Fruit fly (Drosophila melanogaster) whole organism, embryonic: ENCODE results near the gene Ctr9.
A peak's percentile ranks its signal among the peaks of the same experiment; 100 is the strongest.

Experiments used
- Aef1 ChIP-seq: fragments of 200-800 bp; sonication (Bioruptor generic); IDR thresholded peaks from 3 replicates; pipeline ENCODE4 v1.3.6; 2022; ENCODE audit warnings: missing biosample characterization, missing genetic modification characterization
- Atf-2 ChIP-seq: fragments of 200-800 bp; sonication (Bioruptor generic); optimal IDR thresholded peaks from 2 replicates; lab custom pipeline; 2016; ENCODE audit warnings: missing biosample characterization, missing genetic modification characterization
- BtbVII ChIP-seq: fragments of 200-800 bp; sonication (Bioruptor generic); optimal IDR thresholded peaks from 3 replicates; lab custom pipeline; 2017; ENCODE audit warnings: missing biosample characterization, mild to moderate bottlenecking, missing genetic modification characterization
- CG11085 ChIP-seq: fragments of 200-800 bp; sonication (Bioruptor generic); IDR thresholded peaks from 2 replicates; pipeline ENCODE4 v1.3.6; 2022; ENCODE audit warnings: missing biosample characterization, missing genetic modification characterization
- CG11398 ChIP-seq: fragments of 200-800 bp; sonication (Bioruptor generic); optimal IDR thresholded peaks from 2 replicates; lab custom pipeline; 2016; ENCODE audit warnings: missing biosample characterization, missing genetic modification characterization
- CG13624 ChIP-seq: fragments of 200-800 bp; sonication (Bioruptor generic); optimal IDR thresholded peaks from 2 replicates; lab custom pipeline; 2016; ENCODE audit warnings: missing biosample characterization, missing genetic modification characterization
- CG14441 ChIP-seq: fragments of 200-800 bp; sonication (Bioruptor generic); IDR thresholded peaks from 2 replicates; pipeline ENCODE4 v1.3.6; 2022; ENCODE audit warnings: missing biosample characterization, missing genetic modification characterization
- CG15479 ChIP-seq: fragments of 200-800 bp; sonication (Bioruptor generic); optimal IDR thresholded peaks from 3 replicates; lab custom pipeline; 2019; ENCODE audit warnings: missing biosample characterization, mild to moderate bottlenecking, missing genetic modification characterization, moderate library complexity
- CG15696 ChIP-seq: fragments of 200-800 bp; sonication (Bioruptor generic); optimal IDR thresholded peaks from 2 replicates; lab custom pipeline; 2019; ENCODE audit warnings: missing biosample characterization, mild to moderate bottlenecking, missing genetic modification characterization, moderate library complexity
- CG18262 ChIP-seq: fragments of 200-800 bp; optimal IDR thresholded peaks from 3 replicates; lab custom pipeline; 2019; ENCODE audit warnings: missing biosample characterization, mild to moderate bottlenecking, missing genetic modification characterization, moderate library complexity
- CG18476 ChIP-seq: fragments of 200-800 bp; sonication (Bioruptor generic); optimal IDR thresholded peaks from 2 replicates; lab custom pipeline; 2016; ENCODE audit warnings: missing biosample characterization, mild to moderate bottlenecking, missing genetic modification characterization
- CG18599 ChIP-seq: fragments of 200-800 bp; sonication (Bioruptor generic); optimal IDR thresholded peaks from 3 replicates; lab custom pipeline; 2017; ENCODE audit warnings: missing biosample characterization, missing genetic modification characterization, mild to moderate bottlenecking, moderate library complexity, missing genetic modification reagents
- CG2875 ChIP-seq: fragments of 200-800 bp; sonication (Bioruptor generic); optimal IDR thresholded peaks from 2 replicates; lab custom pipeline; 2017; ENCODE audit warnings: missing biosample characterization, mild to moderate bottlenecking, missing genetic modification characterization, missing genetic modification reagents
- CG32532 ChIP-seq: fragments of 200-800 bp; sonication (Bioruptor generic); IDR thresholded peaks from 2 replicates; pipeline ENCODE4 v1.3.6; 2022; ENCODE audit warnings: missing biosample characterization, missing genetic modification characterization
- CG3407 ChIP-seq: fragments of 200-800 bp; sonication (Bioruptor generic); optimal IDR thresholded peaks from 2 replicates; lab custom pipeline; 2018; ENCODE audit warnings: missing biosample characterization, mild to moderate bottlenecking, missing genetic modification characterization
- CG3838 ChIP-seq: fragments of 200-800 bp; sonication (Bioruptor generic); optimal IDR thresholded peaks from 3 replicates; lab custom pipeline; 2016; ENCODE audit warnings: missing biosample characterization, missing genetic modification characterization
- CG4820 ChIP-seq: fragments of 200-800 bp; sonication (Bioruptor generic); optimal IDR thresholded peaks from 3 replicates; lab custom pipeline; 2016; ENCODE audit warnings: missing biosample characterization, missing genetic modification characterization
- CG6654 ChIP-seq: fragments of 200-800 bp; sonication (Bioruptor generic); optimal IDR thresholded peaks from 2 replicates; lab custom pipeline; 2017; ENCODE audit warnings: missing biosample characterization, mild to moderate bottlenecking, missing genetic modification characterization
- CG8388 ChIP-seq: fragments of 200-800 bp; sonication (Bioruptor generic); optimal IDR thresholded peaks from 2 replicates; lab custom pipeline; 2019; ENCODE audit warnings: missing biosample characterization, mild to moderate bottlenecking, missing genetic modification characterization, moderate library complexity
- CoRest ChIP-seq: fragments of 200-800 bp; sonication (Bioruptor generic); optimal IDR thresholded peaks from 3 replicates; lab custom pipeline; 2018; ENCODE audit warnings: missing biosample characterization, mild to moderate bottlenecking, missing genetic modification characterization, moderate library complexity
- D19A ChIP-seq: fragments of 200-800 bp; optimal IDR thresholded peaks from 3 replicates; lab custom pipeline; 2019; ENCODE audit warnings: missing biosample characterization, mild to moderate bottlenecking, missing genetic modification characterization, moderate library complexity
- Drgx ChIP-seq: fragments of 200-800 bp; sonication (Bioruptor generic); IDR thresholded peaks from 2 replicates; pipeline ENCODE4 v1.3.6; 2022; ENCODE audit warnings: missing biosample characterization, missing genetic modification characterization
- E2f2 ChIP-seq: fragments of 200-800 bp; sonication (Bioruptor generic); IDR thresholded peaks from 2 replicates; pipeline ENCODE4 v1.3.6; 2022; ENCODE audit warnings: missing biosample characterization, missing genetic modification characterization
- Gsc ChIP-seq: fragments of 200-800 bp; sonication (Bioruptor generic); IDR thresholded peaks from 2 replicates; pipeline ENCODE4 v1.3.6; 2022; ENCODE audit warnings: missing biosample characterization, missing genetic modification characterization
- Hmr ChIP-seq: fragments of 200-800 bp; sonication (Bioruptor generic); optimal IDR thresholded peaks from 3 replicates; lab custom pipeline; 2017; ENCODE audit warnings: mild to moderate bottlenecking, missing biosample characterization, missing genetic modification reagents, missing genetic modification characterization
- Hr3 ChIP-seq: fragments of 200-800 bp; sonication (Bioruptor generic); optimal IDR thresholded peaks from 3 replicates; lab custom pipeline; 2016; ENCODE audit warnings: missing biosample characterization, missing genetic modification characterization
- Scr ChIP-seq: fragments of 200-800 bp; sonication (Bioruptor generic); IDR thresholded peaks from 2 replicates; pipeline ENCODE4 v1.3.6; 2022; ENCODE audit warnings: missing biosample characterization, missing genetic modification characterization; ENCODE audit not compliant: partially characterized antibody
- Trl ChIP-seq, 3 experiments: fragments of >200 bp in 2 of 3; fragments of 200-800 bp in 1 of 3; sonication (Bioruptor generic) in 1 of 3; optimal IDR thresholded peaks; 2 replicates in 1 of 3; 3 replicates in 2 of 3; lab custom pipeline; 2016 to 2017; ENCODE audit warnings: missing biosample characterization in 1 of 3, missing genetic modification characterization in 1 of 3
- Xrp1 ChIP-seq: fragments of 200-800 bp; sonication (Bioruptor generic); IDR thresholded peaks from 2 replicates; pipeline ENCODE4 v1.3.6; 2022; ENCODE audit warnings: missing biosample characterization, missing genetic modification characterization
- ash1 ChIP-seq: fragments of 200-800 bp; sonication (Bioruptor generic); optimal IDR thresholded peaks from 2 replicates; lab custom pipeline; 2018; ENCODE audit warnings: missing biosample characterization, mild to moderate bottlenecking, missing genetic modification characterization
- chn ChIP-seq: fragments of 200-800 bp; sonication (Bioruptor generic); optimal IDR thresholded peaks from 2 replicates; lab custom pipeline; 2016; ENCODE audit warnings: missing biosample characterization, missing genetic modification characterization
- danr ChIP-seq: fragments of 200-800 bp; sonication (Bioruptor generic); IDR thresholded peaks from 2 replicates; pipeline ENCODE4 v1.3.6; 2022; ENCODE audit warnings: missing biosample characterization, missing genetic modification characterization
- eve ChIP-seq, 2 experiments: fragments of >200 bp; optimal IDR thresholded peaks; 2 replicates each; lab custom pipeline; 2017; ENCODE audit warnings: missing biosample characterization in 2 of 2, missing genetic modification characterization in 2 of 2
- exex ChIP-seq: fragments of 200-800 bp; sonication (Bioruptor generic); optimal IDR thresholded peaks from 4 replicates; lab custom pipeline; 2018; ENCODE audit warnings: missing biosample characterization, mild to moderate bottlenecking, missing genetic modification characterization, moderate library complexity
- fd96Cb ChIP-seq: fragments of 200-800 bp; sonication (Bioruptor generic); optimal IDR thresholded peaks from 2 replicates; lab custom pipeline; 2018; ENCODE audit warnings: missing biosample characterization, mild to moderate bottlenecking, missing genetic modification characterization, moderate library complexity
- gcm2 ChIP-seq: fragments of 200-800 bp; sonication (Bioruptor generic); optimal IDR thresholded peaks from 2 replicates; lab custom pipeline; 2016; ENCODE audit warnings: missing biosample characterization, missing genetic modification characterization
- gfzf ChIP-seq: fragments of 200-800 bp; sonication (Bioruptor generic); optimal IDR thresholded peaks from 2 replicates; lab custom pipeline; 2016; ENCODE audit warnings: missing biosample characterization, mild to moderate bottlenecking, missing genetic modification characterization, moderate library complexity
- hth ChIP-seq: fragments of >200 bp; optimal IDR thresholded peaks from 2 replicates; lab custom pipeline; 2017; ENCODE audit warnings: inconsistent platforms
- mirr ChIP-seq: fragments of 200-800 bp; sonication (Bioruptor generic); optimal IDR thresholded peaks from 3 replicates; lab custom pipeline; 2018; ENCODE audit warnings: missing biosample characterization, mild to moderate bottlenecking, missing genetic modification characterization
- mld ChIP-seq: fragments of 200-800 bp; sonication (Bioruptor generic); IDR thresholded peaks from 3 replicates; pipeline ENCODE4 v1.3.6; 2022; ENCODE audit warnings: missing biosample characterization, missing genetic modification characterization; ENCODE audit not compliant: partially characterized antibody
- nom ChIP-seq: fragments of 200-800 bp; sonication (Bioruptor generic); optimal IDR thresholded peaks from 2 replicates; lab custom pipeline; 2017; ENCODE audit warnings: missing biosample characterization, missing genetic modification characterization, mild to moderate bottlenecking, moderate library complexity, missing genetic modification reagents
- p53 ChIP-seq: fragments of 200-800 bp; sonication (Bioruptor generic); optimal IDR thresholded peaks from 2 replicates; lab custom pipeline; 2016; ENCODE audit warnings: missing biosample characterization, missing genetic modification characterization
- sc ChIP-seq, 3 experiments: fragments of >200 bp in 2 of 3; fragments of 200-800 bp in 1 of 3; sonication (Bioruptor generic) in 1 of 3; optimal IDR thresholded peaks; 2 replicates in 2 of 3; 3 replicates in 1 of 3; lab custom pipeline; 2017; ENCODE audit warnings: mild to moderate bottlenecking in 1 of 3, missing biosample characterization in 1 of 3, missing genetic modification characterization in 1 of 3, missing genetic modification reagents in 1 of 3
- so ChIP-seq: fragments of 200-800 bp; sonication (Bioruptor generic); IDR thresholded peaks from 3 replicates; pipeline ENCODE4 v1.3.6; 2022; ENCODE audit warnings: missing biosample characterization, missing genetic modification characterization
- sr ChIP-seq: fragments of 200-800 bp; sonication (Bioruptor generic); IDR thresholded peaks from 3 replicates; pipeline ENCODE4 v1.3.6; 2022; ENCODE audit warnings: missing biosample characterization, missing genetic modification characterization
- tin ChIP-seq: fragments of 200-800 bp; sonication (Bioruptor generic); optimal IDR thresholded peaks from 3 replicates; lab custom pipeline; 2016; ENCODE audit warnings: missing biosample characterization, missing genetic modification characterization
- tio ChIP-seq: fragments of 200-800 bp; sonication (Bioruptor generic); optimal IDR thresholded peaks from 2 replicates; lab custom pipeline; 2017; ENCODE audit warnings: missing biosample characterization, missing genetic modification characterization, inconsistent platforms
- tna ChIP-seq: fragments of 200-800 bp; sonication (Bioruptor generic); IDR thresholded peaks from 2 replicates; pipeline ENCODE4 v1.3.6; 2022; ENCODE audit warnings: missing biosample characterization, missing genetic modification characterization; ENCODE audit not compliant: partially characterized antibody

Gene Ctr9

dm6 chr3L:1313039-1313766, 6.2 kb downstream of the Ctr9 start, which contains the start of the genes sturkopf and Herc4 (continued):
- TF ChIP-seq tna (0 out of 2 replicates have a peak, but pooled peaks have one; percentile 10), CG15479 (GFP tag; lab: Kevin White, UChicago) (no peak), CG15696 (tag; lab: Kevin White, UChicago) (peak; percentile 24), Xrp1 (GFP tag; lab: Robert Waterston, UW) (0 out of 2 replicates have a peak, but pooled peaks have one; percentile 46), CG32532 (peak; percentile 76), CG3838 (GFP tag; lab: Kevin White, UChicago) (peak; percentile 50), hth (no peak), CG11398 (GFP tag; lab: Kevin White, UChicago) (no peak), chn (GFP tag; lab: Kevin White, UChicago) (peak; percentile 59), fd96Cb (peak; percentile 8), CG6654 (GFP tag; lab: Kevin White, UChicago) (no peak), CG4820 (peak; percentile 42), p53 (peak; percentile 71), mirr (GFP tag; lab: Kevin White, UChicago) (peak; percentile 34), CG18262 (tag; lab: Kevin White, UChicago) (peak; percentile 84), CG8388 (GFP tag; lab: Kevin White, UChicago) (peak; percentile 66), CoRest (tag; lab: Kevin White, UChicago) (peak; percentile 89), danr (GFP tag; lab: Robert Waterston, UW) (peak; percentile 43; the same call in 1 of the 2 replicates), E2f2 (GFP tag; lab: Robert Waterston, UW) (peak; percentile 38; the same call in 1 of the 2 replicates), D19A (tag; lab: Kevin White, UChicago) (no peak), Trl (optimal IDR thresholded peaks at IDR 0.05; lab: Kevin White, UChicago) (no peak), Trl (GFP tag; optimal IDR thresholded peaks at IDR 0.05; lab: Kevin White, UChicago) (peak; percentile 87), CG3407 (GFP tag; lab: Kevin White, UChicago) (peak; percentile 69), CG2875 (GFP tag; lab: Kevin White, UChicago) (no peak), Hmr (GFP tag; lab: Kevin White, UChicago) (peak; percentile 84), gcm2 (peak; percentile 37), nom (GFP tag; lab: Kevin White, UChicago) (peak; percentile 23), Aef1 (GFP tag; lab: Robert Waterston, UW) (peak; percentile 65), exex (peak; percentile 39), tin (GFP tag; lab: Kevin White, UChicago) (peak; percentile 61), BtbVII (GFP tag; lab: Kevin White, UChicago) (peak; percentile 48), Scr (no peak), gfzf (peak; percentile 46), eve (GFP tag; optimal IDR thresholded peaks at IDR 0.05; lab: Kevin White, UChicago) (no peak), ash1 (GFP tag; lab: Kevin White, UChicago) (no peak), CG11085 (GFP tag; lab: Robert Waterston, UW) (peak; percentile 63), CG18476 (GFP tag; lab: Kevin White, UChicago) (peak; percentile 43), Gsc (no peak), CG14441 (GFP tag; lab: Robert Waterston, UW) (peak; percentile 50), Hr3 (GFP tag; lab: Kevin White, UChicago) (peak; percentile 72), mld (GFP tag; lab: Robert Waterston, UW) (no peak), Drgx (GFP tag; lab: Robert Waterston, UW) (0 out of 2 replicates have a peak, but pooled peaks have one; percentile 27), so (GFP tag; lab: Robert Waterston, UW) (0 out of 3 replicates have a peak, but pooled peaks have one; percentile 6), sc (optimal IDR thresholded peaks at IDR 0.05; lab: Kevin White, UChicago) (no peak), sc (GFP tag; optimal IDR thresholded peaks at IDR 0.05; lab: Kevin White, UChicago) (peak; percentile 64), tio (GFP tag; lab: Kevin White, UChicago) (no peak), Atf-2 (GFP tag; lab: Kevin White, UChicago) (peak; percentile 83), CG18599 (peak; percentile 69), sr (GFP tag; lab: Robert Waterston, UW) (no peak), CG13624 (peak; percentile 78)
